Fruit fly (Drosophila melanogaster): ENCODE measurements around the gene Wsck.

Wsck gene

DNA sequence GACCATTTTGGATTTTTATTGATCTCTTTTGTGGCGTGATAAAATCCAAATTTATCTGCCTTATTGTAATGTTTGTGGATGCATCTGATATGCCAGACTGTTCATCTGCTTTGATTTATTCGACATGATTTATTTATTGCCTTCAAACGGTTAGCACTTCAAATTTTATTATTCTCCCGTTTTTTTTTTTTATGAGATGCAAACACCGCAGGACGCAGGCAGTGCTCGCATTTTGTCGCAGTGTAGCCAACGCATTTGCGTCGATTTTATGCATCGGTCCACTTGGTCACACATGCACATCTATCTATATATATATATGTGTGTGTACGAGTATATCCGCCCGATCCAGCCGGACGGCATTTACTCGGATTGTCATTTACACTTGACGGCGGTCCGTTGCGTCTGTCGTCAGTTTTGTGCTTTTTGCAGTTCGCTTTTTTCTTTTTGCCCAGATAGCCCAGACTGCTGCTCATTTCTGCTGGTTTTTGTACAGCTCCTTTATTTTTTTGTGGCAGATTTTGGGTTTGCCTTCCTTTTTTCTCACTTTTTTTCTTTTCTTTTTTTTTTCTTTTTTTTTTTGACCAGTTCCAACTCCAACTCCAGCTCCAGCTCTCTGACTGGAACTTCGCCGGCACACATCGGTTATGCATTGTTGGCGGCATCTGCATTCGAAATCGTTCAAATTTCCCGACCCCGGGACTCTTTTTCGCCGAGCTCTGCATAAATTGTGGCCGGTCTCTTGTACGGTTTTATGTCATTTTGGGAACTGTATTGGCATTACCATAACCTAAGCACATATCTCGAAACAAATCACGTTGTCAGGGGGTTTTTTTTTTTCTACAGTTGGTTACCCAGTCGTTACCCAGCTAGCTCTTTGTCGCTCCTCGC lies 15.8 kb downstream of the Wsck start (continued):
- TF ChIP-seq dmrt93B (GFP tag; optimal IDR thresholded peaks at IDR 0.05) (peak; percentile 17), OdsH (GFP tag; optimal IDR thresholded peaks at IDR 0.05) (peak; percentile 23), HLH106 (tag; optimal IDR thresholded peaks at IDR 0.05) (no peak), Myc (optimal IDR thresholded peaks at IDR 0.05) (no peak), foxo (GFP tag; optimal IDR thresholded peaks at IDR 0.05) (peak in 1 of 2 experiments; percentile 52), lola (GFP tag; optimal IDR thresholded peaks at IDR 0.05) (no peak), Jra (GFP tag; optimal IDR thresholded peaks at IDR 0.05) (no peak), jim (GFP tag; optimal IDR thresholded peaks at IDR 0.05) (peak; percentile 12), fru (GFP tag; optimal IDR thresholded peaks at IDR 0.05) (peak; percentile 41), CG9705 (GFP tag; optimal IDR thresholded peaks at IDR 0.05) (no peak), Vsx2 (GFP tag; optimal IDR thresholded peaks at IDR 0.05; ENCODE audit: partially characterized antibody) (no peak), Hr83 (GFP tag; optimal IDR thresholded peaks at IDR 0.05; ENCODE audit: poor library complexity, severe bottlenecking) (no peak)

DNA sequence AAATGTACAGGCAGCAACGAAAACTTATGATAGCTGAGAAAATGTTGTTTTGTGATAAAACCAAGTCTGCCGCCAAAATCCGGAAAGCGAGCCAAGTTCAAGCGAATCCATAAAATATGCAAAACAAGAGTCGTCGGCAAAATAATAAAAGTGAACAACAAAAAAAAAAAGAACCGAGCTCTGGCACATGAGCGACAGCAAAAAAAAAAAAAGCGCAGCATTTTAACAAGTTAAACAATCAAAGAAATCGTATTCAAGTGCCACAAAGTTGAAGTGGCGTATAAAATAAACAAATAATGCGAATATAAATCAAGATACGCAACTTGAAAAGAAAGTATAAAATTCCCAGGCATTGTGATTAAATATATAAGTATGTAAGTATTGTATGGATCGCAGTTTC lies 21.6 kb downstream of the Wsck start:
- no peak for TF ChIP-seq woc (GFP tag; optimal IDR thresholded peaks at IDR 0.05)
- no peak for TF ChIP-seq Dif (GFP tag; optimal IDR thresholded peaks at IDR 0.05; ENCODE audit: partially characterized antibody)
- TF ChIP-seq Rel (GFP tag; optimal IDR thresholded peaks at IDR 0.05), result peak; percentile 21
- no peak for TF ChIP-seq Rel (tag; optimal IDR thresholded peaks at IDR 0.05)
- no peak for TF ChIP-seq Dfd (GFP tag; optimal IDR thresholded peaks at IDR 0.05)
- TF ChIP-seq Sp1 (GFP tag; optimal IDR thresholded peaks at IDR 0.05), result no peak
- peak; percentile 24 for TF ChIP-seq CrebA (GFP tag; optimal IDR thresholded peaks at IDR 0.05; ENCODE audit: borderline replicate concordance)
- no peak for TF ChIP-seq rgr (GFP tag; optimal IDR thresholded peaks at IDR 0.05)
- no peak for TF ChIP-seq sv (GFP tag; optimal IDR thresholded peaks at IDR 0.05)
- no peak for TF ChIP-seq dmrt93B (GFP tag; optimal IDR thresholded peaks at IDR 0.05)
- no peak for TF ChIP-seq tai (GFP tag; optimal IDR thresholded peaks at IDR 0.05)
- no peak for TF ChIP-seq OdsH (GFP tag; optimal IDR thresholded peaks at IDR 0.05)
- TF ChIP-seq Vsx2 (GFP tag; optimal IDR thresholded peaks at IDR 0.05; ENCODE audit: partially characterized antibody), result no peak

DNA sequence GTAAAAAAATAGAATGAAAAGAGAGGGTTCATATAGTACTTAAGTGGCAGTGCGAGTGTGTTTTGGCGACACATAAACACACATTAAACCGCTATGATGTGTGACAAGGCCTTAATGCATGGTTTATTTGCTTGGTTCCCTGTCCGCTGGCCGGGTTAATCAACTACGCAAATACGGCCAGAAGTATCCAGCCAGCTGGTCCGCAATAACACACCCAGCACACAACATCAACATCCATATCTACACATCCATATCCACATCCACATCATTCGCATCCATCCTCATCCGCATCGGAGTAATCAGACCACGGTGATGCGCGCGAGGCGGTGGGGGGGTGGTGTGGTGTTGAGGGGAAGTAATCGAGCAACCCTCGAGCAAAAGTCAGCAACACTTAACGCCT lies 23.0 kb downstream of the Wsck start:
- TF ChIP-seq woc (GFP tag; optimal IDR thresholded peaks at IDR 0.05), result no peak
- no peak for TF ChIP-seq fru (GFP tag; optimal IDR thresholded peaks at IDR 0.05)
- no peak for TF ChIP-seq OdsH (GFP tag; optimal IDR thresholded peaks at IDR 0.05)
- TF ChIP-seq dsf (GFP tag; optimal IDR thresholded peaks at IDR 0.05; ENCODE audit: borderline replicate concordance), result no peak
- no peak for TF ChIP-seq dl (GFP tag; optimal IDR thresholded peaks at IDR 0.05; ENCODE audit: insufficient read depth in 1 of 2, partially characterized antibody in 2 of 2)
- no peak for TF ChIP-seq Rel (GFP tag; optimal IDR thresholded peaks at IDR 0.05)
- TF ChIP-seq Rel (tag; optimal IDR thresholded peaks at IDR 0.05), result peak; percentile 40
- no peak for TF ChIP-seq foxo (GFP tag; optimal IDR thresholded peaks at IDR 0.05)
- no peak for TF ChIP-seq Dif (GFP tag; optimal IDR thresholded peaks at IDR 0.05; ENCODE audit: partially characterized antibody)
- TF ChIP-seq tai (GFP tag; optimal IDR thresholded peaks at IDR 0.05), result no peak
- TF ChIP-seq h (GFP tag; optimal IDR thresholded peaks at IDR 0.05), result peak; percentile 33
- no peak for TF ChIP-seq Dfd (GFP tag; optimal IDR thresholded peaks at IDR 0.05)
- no peak for TF ChIP-seq Abd-B (GFP tag; optimal IDR thresholded peaks at IDR 0.05)
- peak; percentile 10 for TF ChIP-seq Sp1 (GFP tag; optimal IDR thresholded peaks at IDR 0.05)

DNA sequence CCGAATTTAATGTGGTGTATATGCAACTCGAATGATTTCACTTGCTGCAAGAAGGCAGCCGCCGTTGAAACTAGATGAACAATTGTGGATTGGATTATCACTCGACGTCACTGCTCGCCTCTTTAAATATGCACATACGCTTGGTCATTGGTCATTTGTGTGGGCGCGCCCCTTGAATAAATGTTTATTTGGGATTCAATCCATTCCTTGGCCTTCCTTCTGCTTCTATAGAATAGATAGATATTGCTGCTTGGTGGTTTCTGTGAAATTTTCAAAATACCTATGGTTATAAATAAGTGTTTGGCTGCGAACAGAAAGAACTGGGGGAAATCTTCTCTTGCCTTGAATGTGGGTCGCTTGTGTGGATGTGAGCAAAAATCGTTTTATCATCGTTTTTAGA lies 25.7 kb downstream of the Wsck start:
- no peak for TF ChIP-seq sage (GFP tag; optimal IDR thresholded peaks at IDR 0.05)
- TF ChIP-seq foxo (GFP tag; optimal IDR thresholded peaks at IDR 0.05), result no peak
- TF ChIP-seq Abd-B (GFP tag; optimal IDR thresholded peaks at IDR 0.05), result no peak
- no peak for TF ChIP-seq psq (GFP tag; optimal IDR thresholded peaks at IDR 0.05)
- no peak for TF ChIP-seq Dif (GFP tag; optimal IDR thresholded peaks at IDR 0.05; ENCODE audit: partially characterized antibody)
- no peak for TF ChIP-seq CG32264 (GFP tag; optimal IDR thresholded peaks at IDR 0.05)
- no peak for TF ChIP-seq ey (GFP tag; optimal IDR thresholded peaks at IDR 0.05)
- TF ChIP-seq Hr83 (GFP tag; optimal IDR thresholded peaks at IDR 0.05; ENCODE audit: poor library complexity, severe bottlenecking), result no peak
- no peak for TF ChIP-seq h (GFP tag; optimal IDR thresholded peaks at IDR 0.05)

Measured in whole organism, wandering third instar larva.